Worm (Caenorhabditis elegans) whole organism, early embryonic: Measurements from ENCODE around the gene F55G11.6.

Experiments
- B0310.2 ChIP-seq: sonication (generic microtip); optimal IDR thresholded peaks from 2 replicates; lab custom pipeline; 2016; ENCODE audit warnings: mild to moderate bottlenecking, missing genetic modification characterization, missing compliant biosample characterization
- F13C5.2 ChIP-seq: sonication (generic microtip); optimal IDR thresholded peaks from 2 replicates; lab custom pipeline; 2017; ENCODE audit warnings: mild to moderate bottlenecking, missing genetic modification characterization, inconsistent platforms, missing compliant biosample characterization
- aly-1 ChIP-seq: sonication (generic microtip); optimal IDR thresholded peaks from 2 replicates; lab custom pipeline; 2016; ENCODE audit warnings: missing genetic modification characterization, missing compliant biosample characterization
- ama-1 ChIP-seq: fragments of 150-350 bp; optimal IDR thresholded peaks from 2 replicates; lab custom pipeline; 2014
- ceh-13 ChIP-seq: fragments of 200-800 bp; sonication (Bioruptor generic); optimal IDR thresholded peaks from 2 replicates; lab custom pipeline; 2018; ENCODE audit warnings: mild to moderate bottlenecking, missing genetic modification characterization, missing compliant biosample characterization
- ceh-36 ChIP-seq: sonication (generic microtip); optimal IDR thresholded peaks from 2 replicates; lab custom pipeline; 2016; ENCODE audit warnings: missing genetic modification characterization, inconsistent platforms, missing compliant biosample characterization
- ets-7 ChIP-seq: sonication (generic microtip); optimal IDR thresholded peaks from 2 replicates; lab custom pipeline; 2016; ENCODE audit warnings: missing genotype, missing genetic modification characterization, missing compliant biosample characterization
- hmbx-1 ChIP-seq: sonication (generic microtip); optimal IDR thresholded peaks from 2 replicates; lab custom pipeline; 2016; ENCODE audit warnings: mild to moderate bottlenecking, missing genetic modification characterization, missing compliant biosample characterization
- hmg-4 ChIP-seq: fragments of 200-800 bp; sonication (Bioruptor generic); optimal IDR thresholded peaks from 2 replicates; lab custom pipeline; 2018; ENCODE audit warnings: mild to moderate bottlenecking, missing genetic modification characterization, missing compliant biosample characterization
- pes-1 ChIP-seq: fragments of 200-800 bp; sonication (Bioruptor generic); IDR thresholded peaks from 2 replicates; pipeline ENCODE4 v1.3.6; 2022; ENCODE audit warnings: missing genetic modification reagents, missing genetic modification characterization, missing compliant biosample characterization
- scrt-1 ChIP-seq: fragments of 200-800 bp; sonication (Bioruptor generic); IDR thresholded peaks from 2 replicates; pipeline ENCODE4 v1.3.6; 2022; ENCODE audit warnings: missing genetic modification characterization, missing compliant biosample characterization
- sea-1 ChIP-seq: fragments of 200-800 bp; sonication (Bioruptor generic); conservative IDR thresholded peaks from 2 replicates; pipeline ENCODE4 v1.3.6; 2022; ENCODE audit warnings: missing genetic modification characterization, missing compliant biosample characterization
- tbx-11 ChIP-seq: fragments of 200-800 bp; sonication (Bioruptor generic); IDR thresholded peaks from 2 replicates; pipeline ENCODE4 v1.3.6; 2022; ENCODE audit warnings: missing genetic modification characterization, missing compliant biosample characterization
- tra-4 ChIP-seq: sonication (generic microtip); optimal IDR thresholded peaks from 2 replicates; lab custom pipeline; 2017; ENCODE audit warnings: missing genetic modification characterization, missing compliant biosample characterization

- TF ChIP-seq hmbx-1 (tag; lab: Kevin White, UChicago) (no peak), hmg-4 (GFP tag; lab: Kevin White, UChicago) (no peak), ceh-36 (tag; lab: Kevin White, UChicago) (no peak), ama-1 (lab: Kevin White, UChicago) (no peak), sea-1 (GFP tag; lab: Robert Waterston, UW) (no peak), ets-7 (tag; lab: Kevin White, UChicago) (no peak), pes-1 (GFP tag; lab: Robert Waterston, UW) (no peak), scrt-1 (GFP tag; lab: Robert Waterston, UW) (no peak), tbx-11 (GFP tag; lab: Robert Waterston, UW) (no peak), ceh-13 (no peak), tra-4 (tag; lab: Kevin White, UChicago) (no peak), aly-1 (tag; lab: Kevin White, UChicago) (no peak), B0310.2 (no peak), F13C5.2 (tag; lab: Kevin White, UChicago) (no peak)
These were observed 41.3 kb downstream of the F55G11.6 start for ce11 chrIV:12999087-12999486.
